Fruit fly (Drosophila melanogaster) S2 (cell line): ENCODE measurements around the gene CG10164.

Experiments used
- CG8478 ChIP-seq: fragments of >200 bp; optimal IDR thresholded peaks from 2 replicates; lab custom pipeline; 2018
- CTCF ChIP-seq, 2 experiments: fragments of >200 bp; optimal IDR thresholded peaks; 2 replicates each; lab custom pipeline; 2018

CG10164 gene

DNA sequence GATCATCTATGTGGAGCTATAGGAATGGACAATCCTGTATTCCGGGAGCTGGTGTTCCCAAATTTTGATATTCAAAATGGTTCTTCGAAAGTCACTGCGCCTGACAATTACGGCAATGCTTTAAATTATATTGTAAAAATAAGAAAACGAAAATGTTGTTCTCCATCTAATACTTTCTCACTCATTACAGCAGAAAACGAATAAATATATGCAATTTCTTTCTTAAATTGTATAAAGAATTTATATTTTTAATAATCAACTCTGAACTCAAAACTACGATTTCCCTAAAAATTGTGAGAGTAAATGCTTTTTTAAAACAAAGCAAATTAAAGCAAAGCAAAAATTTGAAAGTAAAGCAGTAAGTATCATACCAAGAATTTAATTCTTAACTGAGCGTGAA, at the start of gene CG10164:
Gene CG10164, minus strand, starts transcription at position 101 of the 400 bp plus-strand sequence.
- TF ChIP-seq CG8478 (lab: Kevin White, UChicago) (no peak), CTCF (optimal IDR thresholded peaks at IDR 0.05; lab: Kevin White, UChicago) (no peak)

DNA sequence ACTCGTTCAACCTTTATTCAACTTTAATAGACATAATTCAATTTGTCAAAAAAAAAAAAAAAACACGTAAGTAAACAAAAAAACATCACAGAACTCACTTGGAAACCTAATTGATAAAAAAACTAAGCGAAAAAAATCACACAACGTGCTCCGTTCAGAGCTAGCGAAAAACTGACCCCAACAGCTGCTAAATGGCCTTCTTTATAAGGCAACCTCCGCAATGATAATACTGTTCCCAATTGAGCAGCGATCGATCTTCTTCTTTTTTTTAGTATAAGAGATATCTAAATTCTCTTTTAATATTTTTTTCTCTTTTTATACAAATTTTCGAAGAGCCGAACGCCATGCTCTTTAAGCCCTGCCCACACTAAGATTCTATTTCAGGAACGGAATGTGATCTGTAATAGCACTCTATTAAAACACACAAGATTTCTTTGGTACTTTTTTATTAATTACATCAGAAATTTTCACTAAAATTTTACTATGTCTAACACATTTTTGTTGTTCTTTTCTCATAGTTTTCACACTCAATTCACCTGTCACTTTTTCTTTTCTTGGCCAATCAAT, 48.7 kb upstream of the CG10164 start, which contains the start of gene CG10184:
Gene CG10184, minus strand, starts transcription at position 181 of the 567 bp plus-strand sequence.
- TF ChIP-seq CG8478 (lab: Kevin White, UChicago) (no peak), CTCF (optimal IDR thresholded peaks at IDR 0.05; lab: Kevin White, UChicago) (no peak)

DNA sequence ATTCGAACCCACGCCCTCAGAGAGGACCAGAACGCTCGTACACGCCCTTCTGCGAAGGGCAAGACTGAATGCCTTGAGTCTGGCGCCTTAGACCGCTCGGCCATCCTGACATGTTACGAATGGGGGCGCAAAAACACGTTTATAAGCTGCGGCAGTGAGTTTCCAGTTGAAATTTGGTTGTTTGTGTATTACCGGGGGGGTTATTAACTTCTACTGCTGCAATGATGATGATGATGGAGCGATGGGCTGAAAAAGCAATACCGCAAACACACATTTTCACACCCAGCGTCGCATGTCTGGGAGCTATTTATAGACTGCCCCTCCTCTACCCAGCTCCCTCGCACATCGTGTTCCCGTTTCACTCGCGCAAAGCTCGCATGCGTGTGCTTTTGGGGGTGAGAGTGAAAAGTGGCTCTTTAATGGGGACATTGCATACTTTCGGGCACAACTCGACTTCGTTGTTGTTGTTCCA, 44.6 kb upstream of the CG10164 start:
- TF ChIP-seq CTCF (optimal IDR thresholded peaks at IDR 0.05; lab: Kevin White, UChicago), result no peak
- TF ChIP-seq CG8478 (lab: Kevin White, UChicago), result no peak

DNA sequence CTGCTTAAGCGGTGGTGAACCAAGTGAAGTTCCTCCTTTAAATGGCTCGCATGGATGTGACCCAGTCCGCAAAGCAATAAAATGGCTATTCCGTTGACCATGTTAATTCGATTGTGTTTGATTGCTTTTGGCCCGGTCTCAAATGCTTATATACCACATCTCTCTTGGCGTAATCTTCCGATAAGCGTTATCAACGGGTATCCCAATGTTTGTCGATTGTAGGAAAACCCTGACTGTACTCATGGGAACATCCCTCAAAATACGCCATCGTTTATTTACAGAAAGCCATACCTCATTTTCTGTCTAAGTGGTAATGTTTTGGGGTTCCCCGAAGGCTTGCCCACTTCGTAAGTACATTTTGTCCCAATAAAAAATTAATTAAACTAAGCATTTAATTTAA, 42.2 kb upstream of the CG10164 start, which contains the start of gene CG10183:
Gene CG10183, minus strand, starts transcription at position 101 of the 400 bp plus-strand sequence.
- TF ChIP-seq CG8478 (lab: Kevin White, UChicago) (no peak), CTCF (optimal IDR thresholded peaks at IDR 0.05; lab: Kevin White, UChicago) (no peak)

DNA sequence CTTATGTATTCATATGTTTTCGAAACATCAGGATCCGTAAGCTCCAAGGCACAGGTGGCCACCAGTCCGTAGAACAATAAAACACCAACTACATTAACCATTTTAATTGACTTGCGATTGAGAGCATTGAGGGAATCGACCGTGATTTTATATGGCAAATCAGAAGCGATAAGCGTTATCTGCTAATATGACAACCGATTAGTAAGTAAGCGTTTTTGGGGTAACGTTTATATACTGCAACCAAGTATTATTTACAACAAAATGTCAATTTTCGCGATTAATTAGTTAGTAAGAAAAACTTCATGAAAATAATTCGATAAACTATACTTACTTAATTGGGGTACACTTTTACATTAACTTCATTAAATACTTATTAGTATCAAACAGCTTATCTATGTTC, 39.4 kb upstream of the CG10164 start, which contains the start of gene CG16723:
Gene CG16723, minus strand, starts transcription at position 101 of the 400 bp plus-strand sequence.
- TF ChIP-seq CG8478 (lab: Kevin White, UChicago) (no peak), CTCF (optimal IDR thresholded peaks at IDR 0.05; lab: Kevin White, UChicago) (no peak)

DNA sequence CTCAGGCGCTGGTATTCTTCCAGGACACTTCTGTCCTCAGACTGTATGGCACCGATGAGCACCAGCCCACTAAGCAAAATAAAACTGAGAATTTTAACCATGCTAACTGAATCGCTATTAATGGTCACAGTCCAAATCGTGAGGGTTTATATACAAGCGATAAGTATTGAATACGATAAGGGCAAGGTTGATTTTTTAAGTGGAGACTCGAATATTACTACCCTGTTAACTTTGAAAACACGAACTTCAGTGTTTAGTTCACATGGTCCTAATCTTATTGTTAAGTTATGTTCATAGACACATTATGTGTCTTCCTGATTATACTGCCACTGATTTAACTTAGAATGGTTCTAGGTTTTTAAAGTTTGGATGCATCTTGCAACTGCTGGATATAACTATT, 35.9 kb upstream of the CG10164 start, which contains the start of gene CG33337:
Gene CG33337, minus strand, starts transcription at position 101 of the 400 bp plus-strand sequence.
- TF ChIP-seq CG8478 (lab: Kevin White, UChicago) (no peak), CTCF (optimal IDR thresholded peaks at IDR 0.05; lab: Kevin White, UChicago) (no peak)

DNA sequence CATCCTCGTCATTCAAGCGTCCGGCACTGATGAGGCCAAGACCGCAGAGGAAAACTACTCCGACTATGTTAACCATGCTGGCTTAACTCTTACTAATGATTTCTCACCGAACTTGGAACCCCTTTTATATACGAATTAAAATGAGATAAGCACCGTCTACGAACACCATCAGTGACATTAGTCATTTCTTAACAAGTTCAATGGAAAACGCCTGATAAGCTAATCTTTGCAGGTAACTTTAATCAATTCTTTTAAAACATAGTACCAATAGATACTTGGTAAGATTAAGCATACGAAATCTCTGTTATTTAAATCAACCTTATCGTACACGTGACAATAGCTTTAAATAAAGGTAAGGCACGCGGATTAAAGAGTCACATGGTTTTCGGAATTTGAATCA, 33.0 kb upstream of the CG10164 start, which contains the start of gene CG10182:
Gene CG10182, minus strand, starts transcription at position 101 of the 400 bp plus-strand sequence.
- TF ChIP-seq CTCF (optimal IDR thresholded peaks at IDR 0.05; lab: Kevin White, UChicago) (no peak), CG8478 (lab: Kevin White, UChicago) (no peak)

DNA sequence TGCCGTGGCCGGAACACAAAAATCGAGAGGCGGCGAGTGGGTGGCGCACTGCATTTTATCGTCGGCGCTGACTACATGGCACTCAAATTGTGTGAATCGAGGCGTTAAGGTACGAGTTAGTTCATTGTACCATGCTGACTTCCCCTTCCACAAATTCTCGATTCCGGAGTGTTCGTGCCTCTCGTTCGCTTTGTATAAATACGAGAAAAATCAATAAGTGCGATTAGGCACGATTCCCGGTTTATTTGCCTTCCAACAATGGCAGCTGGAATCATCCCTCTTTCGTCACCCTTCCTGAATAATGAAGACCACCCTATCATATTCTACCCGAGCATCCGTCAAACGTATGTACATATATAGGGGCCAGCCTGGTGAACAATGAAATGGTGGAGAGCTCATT, 19.9 kb upstream of the CG10164 start:
- no peak for TF ChIP-seq CTCF (optimal IDR thresholded peaks at IDR 0.05; lab: Kevin White, UChicago)

DNA sequence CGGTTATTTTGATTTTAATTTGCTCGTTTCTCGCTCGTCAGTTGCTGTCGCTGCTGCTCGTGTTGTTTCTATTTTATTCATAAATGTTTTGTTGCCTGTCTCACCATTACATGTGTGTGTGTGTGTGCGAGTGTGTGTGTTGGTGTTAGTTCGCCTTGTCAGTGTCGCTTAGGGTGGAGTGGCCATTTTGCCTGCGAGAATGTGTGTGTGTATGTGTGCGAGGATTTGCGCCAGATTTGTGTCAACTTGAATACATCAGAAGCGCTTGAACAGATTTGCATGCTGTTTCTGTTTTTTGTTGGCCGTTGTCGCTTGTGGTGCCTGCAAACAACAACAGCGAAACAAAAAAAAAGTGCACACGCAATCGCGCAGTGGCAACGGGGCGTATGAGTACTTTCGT, 12.5 kb upstream of the CG10164 start:
- no peak for TF ChIP-seq CG8478 (lab: Kevin White, UChicago)
- no peak for TF ChIP-seq CTCF (optimal IDR thresholded peaks at IDR 0.05; lab: Kevin White, UChicago)

DNA sequence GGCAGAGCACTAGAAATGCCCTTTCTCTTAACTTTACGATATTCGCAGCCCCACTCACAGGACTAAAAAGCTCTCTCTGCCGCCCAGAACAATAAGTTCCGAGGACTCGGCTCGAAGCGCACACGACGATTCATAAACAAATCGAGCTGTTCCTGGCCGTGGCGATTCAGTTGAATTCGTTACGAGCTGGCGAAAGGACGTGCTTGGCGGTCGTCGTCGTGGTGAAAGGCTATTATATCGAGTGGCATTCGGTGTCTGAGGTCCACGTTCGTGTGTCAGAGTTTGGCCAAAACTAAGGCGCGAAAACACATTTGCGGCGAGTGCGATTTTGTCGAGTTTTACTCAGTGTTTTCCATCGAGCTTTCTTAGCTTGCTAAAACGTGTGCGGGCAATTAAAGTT, 501 bp upstream of the CG10164 start, which contains the start of gene beat-IV:
Gene beat-IV, plus strand, starts transcription at position 169 of the 400 bp plus-strand sequence.
- no peak for TF ChIP-seq CTCF (optimal IDR thresholded peaks at IDR 0.05; lab: Kevin White, UChicago)
- no peak for TF ChIP-seq CG8478 (lab: Kevin White, UChicago)

DNA sequence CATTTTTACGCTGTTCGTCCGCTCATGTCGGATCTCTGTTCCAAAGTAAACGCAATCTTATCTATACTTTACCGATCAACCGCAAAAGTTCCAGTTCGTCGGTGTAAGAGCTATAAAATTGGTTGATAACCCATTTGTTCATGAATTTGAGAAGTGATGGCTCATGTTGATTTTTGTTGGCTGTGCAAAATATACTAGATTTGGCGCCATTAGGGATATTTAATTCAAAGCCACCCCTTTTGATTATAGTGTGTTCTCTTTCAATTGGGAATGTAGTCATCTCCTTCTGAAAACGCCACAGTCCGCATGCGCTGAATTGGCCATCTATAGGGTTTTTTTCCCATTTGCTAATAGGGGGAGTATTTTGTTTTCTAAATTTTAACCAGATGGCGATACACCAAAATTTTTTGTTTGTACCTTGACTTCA, 18.0 kb downstream of the CG10164 start, which contains the start of gene Ugt303B2:
Gene Ugt303B2, minus strand, starts transcription at position 190 of the 427 bp plus-strand sequence.
- TF ChIP-seq CG8478 (lab: Kevin White, UChicago), result no peak
- peak; percentile 64 to 80 for TF ChIP-seq CTCF (optimal IDR thresholded peaks at IDR 0.05; lab: Kevin White, UChicago)

DNA sequence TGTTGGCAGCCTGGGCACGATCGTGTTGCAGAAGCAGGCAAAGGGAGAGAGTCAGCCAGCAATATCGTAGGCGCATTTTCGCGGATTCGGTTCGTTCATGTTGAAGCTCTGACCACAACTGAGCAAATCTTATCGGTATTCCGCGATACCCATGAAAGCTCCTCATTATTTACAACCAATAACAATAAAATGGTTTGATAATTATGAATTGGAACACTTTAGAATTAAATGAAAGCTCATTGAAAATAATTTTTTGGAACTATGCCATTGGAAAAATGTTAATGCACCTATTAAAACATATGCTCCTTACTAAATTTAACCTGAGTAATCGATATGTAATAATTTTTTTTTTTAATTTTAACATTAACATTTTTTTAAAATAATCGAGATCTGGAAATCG, 20.1 kb downstream of the CG10164 start, which contains the start of gene Ugt303B1:
Gene Ugt303B1, minus strand, starts transcription at position 101 of the 400 bp plus-strand sequence.
- TF ChIP-seq CG8478 (lab: Kevin White, UChicago), result no peak
- TF ChIP-seq CTCF (optimal IDR thresholded peaks at IDR 0.05; lab: Kevin White, UChicago), result no peak

DNA sequence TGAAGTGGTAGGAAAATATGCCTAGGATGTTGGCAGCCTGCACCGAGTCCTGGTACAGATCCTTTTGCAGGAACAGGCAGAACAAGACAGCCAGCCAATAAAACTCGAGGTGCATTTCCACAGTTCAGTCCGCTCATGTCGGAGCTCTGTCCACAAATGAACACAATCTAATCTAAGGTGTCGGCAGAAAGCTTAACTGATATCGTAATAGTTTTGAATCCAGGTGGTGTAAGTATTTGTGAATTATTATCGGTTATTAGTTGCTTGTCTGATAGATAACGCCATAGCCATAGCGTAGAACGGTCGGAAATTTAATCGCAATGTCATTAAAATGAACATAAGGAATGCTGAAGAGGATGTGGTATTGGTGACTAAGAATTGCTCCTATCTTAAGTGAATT, 22.1 kb downstream of the CG10164 start, which contains the start of gene Ugt303B3:
Gene Ugt303B3, minus strand, starts transcription at position 159 of the 400 bp plus-strand sequence.
- no peak for TF ChIP-seq CG8478 (lab: Kevin White, UChicago)

DNA sequence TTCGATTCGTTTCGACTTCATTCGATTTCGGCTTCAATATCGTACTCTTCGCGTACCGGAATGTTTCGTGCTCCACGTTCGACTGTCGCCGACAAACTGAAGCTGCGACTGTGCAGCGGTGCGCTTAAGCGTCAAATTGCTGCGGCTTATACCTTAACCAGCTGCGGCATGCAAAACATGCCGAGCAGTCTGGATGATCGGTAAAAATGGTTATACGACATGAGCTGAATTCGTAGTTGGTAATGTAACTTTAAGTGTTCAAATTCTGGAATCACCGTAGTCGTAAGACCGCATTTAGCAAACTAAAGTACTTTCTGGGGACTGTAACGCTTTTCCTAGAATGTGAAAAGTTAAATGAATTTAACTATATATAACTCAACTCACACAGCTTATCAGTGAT, 25.9 kb downstream of the CG10164 start, which contains the start of gene CG10175:
Gene CG10175, minus strand, starts transcription at position 101 of the 400 bp plus-strand sequence.
- TF ChIP-seq CTCF (optimal IDR thresholded peaks at IDR 0.05; lab: Kevin White, UChicago) (no peak), CG8478 (lab: Kevin White, UChicago) (no peak)

DNA sequence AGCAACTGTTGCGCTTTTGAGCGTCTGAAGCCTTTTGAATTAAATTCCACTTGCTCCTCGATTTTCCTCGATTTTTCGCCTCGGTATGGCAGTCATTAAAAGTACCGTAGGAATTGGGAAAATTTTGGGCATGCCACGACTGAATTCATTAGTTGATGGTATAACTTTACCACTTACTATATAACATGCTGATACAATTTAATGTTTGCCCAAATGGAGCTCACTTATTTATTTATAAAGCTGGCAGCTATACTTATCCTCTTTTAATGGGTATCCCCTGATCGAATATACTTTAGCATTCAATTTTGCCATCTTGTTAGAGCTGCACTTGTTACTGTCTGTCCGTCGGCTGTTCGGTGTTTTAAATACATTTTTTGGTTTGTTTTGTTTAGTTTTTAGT, 29.3 kb downstream of the CG10164 start:
- TF ChIP-seq CG8478 (lab: Kevin White, UChicago) (no peak), CTCF (optimal IDR thresholded peaks at IDR 0.05; lab: Kevin White, UChicago) (no peak)
